Worm (Caenorhabditis elegans) whole organism, L4 larva: Measurements from ENCODE around the gene F38E1.6.

Experiments used
- D1046.2 ChIP-seq: fragments of 200-800 bp; sonication (Bioruptor generic); IDR thresholded peaks from 2 replicates; pipeline ENCODE4 v1.3.6; 2022; ENCODE audit warnings: missing genetic modification characterization, missing compliant biosample characterization
- F44E2.7 ChIP-seq: fragments of 200-800 bp; sonication (Bioruptor generic); IDR thresholded peaks from 2 replicates; pipeline ENCODE4 v2.1.2; 2022; ENCODE audit warnings: missing genetic modification characterization, missing compliant biosample characterization
- T20F7.1 ChIP-seq: fragments of 200-800 bp; sonication (Bioruptor generic); optimal IDR thresholded peaks from 2 replicates; lab custom pipeline; 2018; ENCODE audit warnings: mild to moderate bottlenecking, missing genetic modification characterization, missing compliant biosample characterization
- Y105C5A.15 ChIP-seq: fragments of 200-800 bp; sonication (Bioruptor generic); IDR thresholded peaks from 2 replicates; pipeline ENCODE4 v1.3.6; 2022; ENCODE audit warnings: missing genetic modification characterization, missing compliant biosample characterization
- ZK337.2 ChIP-seq: fragments of 200-800 bp; sonication (Bioruptor generic); IDR thresholded peaks from 2 replicates; pipeline ENCODE4 v1.3.6; 2022; ENCODE audit warnings: missing genetic modification reagents, missing genetic modification characterization, missing compliant biosample characterization
- aha-1 ChIP-seq: fragments of 150-350 bp; peaks from one replicate; lab custom pipeline; 2014; ENCODE audit warnings: missing biosample characterization, missing genetic modification characterization
- ama-1 ChIP-seq: fragments of 150-350 bp; optimal IDR thresholded peaks from 2 replicates; lab custom pipeline; 2014; ENCODE audit warnings: inconsistent platforms, mixed read lengths
- arid-1 ChIP-seq: fragments of 200-800 bp; sonication (Bioruptor generic); conservative IDR thresholded peaks from 2 replicates; pipeline ENCODE4 v1.3.6; 2022; ENCODE audit warnings: missing genetic modification reagents, missing genetic modification characterization, missing compliant biosample characterization
- ceh-20 ChIP-seq: fragments of 200-800 bp; sonication (Bioruptor generic); IDR thresholded peaks from 2 replicates; pipeline ENCODE4 v1.3.6; 2022; ENCODE audit warnings: missing genetic modification reagents, missing genetic modification characterization, missing compliant biosample characterization
- ceh-32 ChIP-seq: sonication (generic microtip); optimal IDR thresholded peaks from 2 replicates; lab custom pipeline; 2016; ENCODE audit warnings: mild to moderate bottlenecking, missing genetic modification characterization, missing compliant biosample characterization; ENCODE audit not compliant: poor library complexity
- ceh-44 ChIP-seq: fragments of 200-800 bp; sonication (Bioruptor generic); IDR thresholded peaks from 2 replicates; pipeline ENCODE4 v1.3.6; 2022; ENCODE audit warnings: missing genetic modification reagents, missing genetic modification characterization, missing compliant biosample characterization
- ceh-62 ChIP-seq: sonication (generic microtip); optimal IDR thresholded peaks from 2 replicates; lab custom pipeline; 2017; ENCODE audit warnings: missing biosample characterization, missing genetic modification characterization
- ceh-82 ChIP-seq: sonication (generic microtip); optimal IDR thresholded peaks from 2 replicates; lab custom pipeline; 2017; ENCODE audit warnings: missing biosample characterization, missing genetic modification characterization
- daf-16 ChIP-seq, 3 experiments: sonication (generic microtip); optimal IDR thresholded peaks; 2 replicates each; lab custom pipeline; 2016 to 2017; ENCODE audit warnings: missing genetic modification characterization in 3 of 3, missing genetic modification reagents in 3 of 3, mild to moderate bottlenecking in 2 of 3, missing compliant biosample characterization in 2 of 3, missing biosample characterization in 1 of 3, moderate library complexity in 1 of 3
- daf-8 ChIP-seq: fragments of 200-800 bp; sonication (Bioruptor generic); IDR thresholded peaks from 2 replicates; pipeline ENCODE4 v1.3.6; 2022; ENCODE audit warnings: missing genetic modification characterization, missing compliant biosample characterization
- dmd-8 ChIP-seq: fragments of 200-800 bp; sonication (Bioruptor generic); IDR thresholded peaks from 2 replicates; pipeline ENCODE4 v1.3.6; 2022; ENCODE audit warnings: missing genetic modification characterization, missing compliant biosample characterization
- dpl-1 ChIP-seq: fragments of 150-350 bp; optimal IDR thresholded peaks from 2 replicates; lab custom pipeline; 2014; ENCODE audit warnings: missing biosample characterization, missing genetic modification reagents, missing genetic modification characterization
- duxl-1 ChIP-seq: sonication (generic microtip); optimal IDR thresholded peaks from 2 replicates; lab custom pipeline; 2016; ENCODE audit warnings: mild to moderate bottlenecking, missing genetic modification characterization, moderate library complexity, missing compliant biosample characterization; ENCODE audit not compliant: poor library complexity
- hlh-30 ChIP-seq: sonication (generic microtip); optimal IDR thresholded peaks from 2 replicates; lab custom pipeline; 2017; ENCODE audit warnings: antibody characterized with exemption, mild to moderate bottlenecking, missing genetic modification characterization, missing compliant biosample characterization; ENCODE audit not compliant: insufficient read depth
- lin-1 ChIP-seq: fragments of 200-800 bp; sonication (Bioruptor generic); IDR thresholded peaks from 2 replicates; pipeline ENCODE4 v1.3.6; 2022; ENCODE audit warnings: missing genetic modification reagents, missing genetic modification characterization, missing compliant biosample characterization
- lin-15B ChIP-seq: fragments of 150-350 bp; sonication (generic microtip); optimal IDR thresholded peaks from 3 replicates; lab custom pipeline; 2014; ENCODE audit warnings: missing biosample characterization, missing genetic modification characterization
- lin-29 ChIP-seq: fragments of 200-800 bp; sonication (Bioruptor generic); IDR thresholded peaks from 2 replicates; pipeline ENCODE4 v1.3.6; 2022; ENCODE audit warnings: missing genetic modification reagents, missing genetic modification characterization, missing compliant biosample characterization
- lin-38 ChIP-seq: fragments of 200-800 bp; sonication (Bioruptor generic); IDR thresholded peaks from 2 replicates; pipeline ENCODE4 v1.3.6; 2022; ENCODE audit warnings: missing genetic modification reagents, missing genetic modification characterization, missing compliant biosample characterization
- lsy-2 ChIP-seq, 2 experiments: fragments of 150-350 bp in 1 of 2; sonication (generic microtip) in 1 of 2; optimal IDR thresholded peaks; 2 replicates each; lab custom pipeline; 2014 to 2017; ENCODE audit warnings: missing biosample characterization in 2 of 2, missing genetic modification characterization in 2 of 2
- mdl-1 ChIP-seq, 2 experiments: fragments of 150-350 bp in 1 of 2; sonication (generic microtip) in 1 of 2; optimal IDR thresholded peaks; 2 replicates each; lab custom pipeline; 2014 to 2017; ENCODE audit warnings: missing biosample characterization in 2 of 2, missing genetic modification characterization in 2 of 2
- mep-1 ChIP-seq: fragments of 150-350 bp; sonication (generic microtip); optimal IDR thresholded peaks from 3 replicates; lab custom pipeline; 2014; ENCODE audit warnings: missing biosample characterization, missing genetic modification characterization
- mxl-3 ChIP-seq: fragments of 200-800 bp; sonication (Bioruptor generic); optimal IDR thresholded peaks from 2 replicates; lab custom pipeline; 2018; ENCODE audit warnings: mild to moderate bottlenecking, missing genetic modification characterization, missing compliant biosample characterization
- nhr-11 ChIP-seq: fragments of 150-350 bp; optimal IDR thresholded peaks from 2 replicates; lab custom pipeline; 2014; ENCODE audit warnings: missing biosample characterization, missing genetic modification characterization
- nhr-111 ChIP-seq: fragments of 200-800 bp; sonication (Bioruptor generic); optimal IDR thresholded peaks from 2 replicates; lab custom pipeline; 2018; ENCODE audit warnings: mild to moderate bottlenecking, missing genetic modification characterization, missing compliant biosample characterization
- nhr-237 ChIP-seq: sonication (generic microtip); optimal IDR thresholded peaks from 2 replicates; lab custom pipeline; 2017; ENCODE audit warnings: missing biosample characterization, missing genetic modification characterization
- nhr-28 ChIP-seq: fragments of 150-350 bp; optimal IDR thresholded peaks from 2 replicates; lab custom pipeline; 2014; ENCODE audit warnings: missing biosample characterization, missing genetic modification characterization
- nhr-48 ChIP-seq: sonication (generic microtip); optimal IDR thresholded peaks from 2 replicates; lab custom pipeline; 2016; ENCODE audit warnings: mild to moderate bottlenecking, missing genetic modification characterization, missing compliant biosample characterization
- nhr-77 ChIP-seq: fragments of 150-350 bp; optimal IDR thresholded peaks from 2 replicates; lab custom pipeline; 2014; ENCODE audit warnings: missing biosample characterization, missing genetic modification characterization
- spr-1 ChIP-seq: sonication (generic microtip); optimal IDR thresholded peaks from 2 replicates; lab custom pipeline; 2016; ENCODE audit warnings: mild to moderate bottlenecking, missing genetic modification characterization, missing compliant biosample characterization
- tag-97 ChIP-seq: fragments of 200-800 bp; sonication (Bioruptor generic); IDR thresholded peaks from 2 replicates; pipeline ENCODE4 v1.3.6; 2022; ENCODE audit warnings: missing genetic modification characterization, missing compliant biosample characterization
- tra-1 ChIP-seq: fragments of 200-800 bp; sonication (Bioruptor generic); IDR thresholded peaks from 2 replicates; pipeline ENCODE4 v1.3.6; 2022; ENCODE audit warnings: missing genetic modification reagents, missing genetic modification characterization, missing compliant biosample characterization
- unc-39 ChIP-seq: sonication (generic microtip); optimal IDR thresholded peaks from 2 replicates; lab custom pipeline; 2017; ENCODE audit warnings: missing biosample characterization, missing genetic modification characterization
- unc-62 ChIP-seq, 3 experiments: fragments of 150-350 bp in 1 of 3; sonication (generic microtip); optimal IDR thresholded peaks in 2 of 3; peaks in 1 of 3; 1 replicate in 1 of 3; 2 replicates in 2 of 3; lab custom pipeline; 2014 to 2017; ENCODE audit warnings: missing biosample characterization in 3 of 3, missing genetic modification characterization in 3 of 3, missing genetic modification reagents in 3 of 3, missing genotype in 1 of 3
- zag-1 ChIP-seq: fragments of 150-350 bp; optimal IDR thresholded peaks from 2 replicates; lab custom pipeline; 2014; ENCODE audit warnings: missing biosample characterization, missing genetic modification characterization

The F38E1.6 gene

DNA sequence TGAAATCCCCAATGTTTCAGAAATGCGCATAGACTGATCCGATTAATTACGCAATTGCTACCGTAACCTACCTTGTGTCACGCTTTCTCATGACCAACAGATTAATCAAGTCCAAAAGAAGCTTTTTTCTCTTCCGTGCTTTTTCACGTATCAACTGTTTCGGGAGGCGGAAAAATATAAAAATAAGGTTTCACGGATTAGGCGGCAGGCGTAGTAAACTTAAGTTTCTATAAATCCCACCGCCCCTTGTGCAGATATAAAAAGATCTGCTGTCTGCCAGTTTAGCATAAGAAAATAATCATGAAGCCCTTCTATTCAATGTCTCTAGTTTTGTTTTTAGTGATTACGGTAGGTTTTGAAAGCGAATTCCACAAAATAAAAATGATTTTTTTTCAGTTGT, 27.2 kb downstream of the F38E1.6 start, which contains the start of gene gcy-7:
Gene gcy-7, plus strand, starts transcription at position 301 of the 400 bp plus-strand sequence.
- TF ChIP-seq ZK337.2 (GFP tag; lab: Robert Waterston, UW) = no peak
- peak in 1 of 2 experiments; percentile 58 for TF ChIP-seq unc-62 (GFP tag; optimal IDR thresholded peaks at IDR 0.05 in 1 of 2; lab: Kevin White, UChicago)
- no peak for TF ChIP-seq unc-62 (tag; optimal IDR thresholded peaks at IDR 0.05; lab: Kevin White, UChicago)

DNA sequence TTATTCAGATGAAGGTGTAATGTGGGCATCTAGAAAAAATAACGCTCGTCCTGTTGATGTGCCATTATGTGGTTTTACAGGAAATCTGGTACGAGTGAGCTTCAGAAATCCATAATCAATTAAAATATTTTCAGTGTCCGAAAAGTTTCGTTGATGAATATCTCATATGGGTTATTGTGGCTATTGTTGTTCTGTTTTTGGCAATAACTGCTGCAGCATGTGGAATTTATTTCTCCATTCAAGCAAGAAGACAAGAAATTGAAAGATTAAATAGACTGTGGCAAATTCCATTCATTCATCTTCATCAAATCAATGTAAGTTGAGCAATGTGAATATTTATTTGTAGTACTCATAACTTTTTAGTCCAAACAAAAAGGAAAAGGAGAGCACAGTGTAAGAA, 29.4 kb downstream of the F38E1.6 start:
- TF ChIP-seq mep-1 (tag; lab: Kevin White, UChicago) = no peak
- TF ChIP-seq spr-1 (tag; lab: Kevin White, UChicago) = no peak
- peak; percentile 95 for TF ChIP-seq aha-1 (tag; lab: Kevin White, UChicago)

DNA sequence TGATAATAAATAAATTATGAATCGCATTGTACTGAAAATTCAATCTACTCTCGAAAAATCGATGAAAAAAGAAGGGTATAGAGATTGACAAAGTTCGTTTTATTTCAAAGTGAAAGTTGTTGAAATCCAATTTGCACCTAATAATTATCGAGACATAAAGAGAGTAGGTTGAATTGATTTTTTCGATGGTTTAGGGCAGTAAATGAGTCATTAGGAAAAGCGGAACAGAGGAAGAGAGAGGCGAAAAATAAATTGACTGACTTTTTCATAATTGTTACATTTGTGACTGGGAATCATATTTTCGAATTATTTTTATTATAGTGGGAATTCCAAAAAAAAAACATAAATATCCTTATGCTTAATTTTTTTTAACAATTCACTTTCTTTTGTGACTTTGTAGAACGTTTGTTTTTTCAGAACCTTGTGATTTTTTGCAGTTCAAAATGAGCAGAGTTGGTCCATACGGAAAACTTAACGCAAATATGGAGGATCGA, 34.5 kb downstream of the F38E1.6 start, which contains the start of the genes pho-6 and F52E1.3:
Gene pho-6, minus strand, starts transcription at position 101 of the 494 bp plus-strand sequence.
Gene F52E1.3, plus strand, starts transcription at position 444 of the 494 bp plus-strand sequence.
- no peak for TF ChIP-seq ceh-62
- no peak for TF ChIP-seq ceh-82 (tag; lab: Kevin White, UChicago)
- TF ChIP-seq nhr-77 (tag; lab: Kevin White, UChicago) = no peak
- no peak for TF ChIP-seq mxl-3 (GFP tag; lab: Kevin White, UChicago)
- no peak for TF ChIP-seq F44E2.7 (GFP tag; lab: Robert Waterston, UW)
- no peak for TF ChIP-seq duxl-1 (tag; lab: Kevin White, UChicago)
- TF ChIP-seq nhr-237 (tag; lab: Kevin White, UChicago) = no peak
- no peak for TF ChIP-seq nhr-11 (tag; lab: Kevin White, UChicago)
- no peak for TF ChIP-seq lin-1
- TF ChIP-seq ama-1 = no peak
- TF ChIP-seq tag-97 (GFP tag; lab: Robert Waterston, UW) = no peak
- no peak for TF ChIP-seq ceh-44 (GFP tag; lab: Robert Waterston, UW)
- no peak for TF ChIP-seq nhr-111 (GFP tag; lab: Kevin White, UChicago)
- TF ChIP-seq mep-1 (tag; lab: Kevin White, UChicago) = no peak
- TF ChIP-seq lin-29 = no peak
- TF ChIP-seq daf-8 = no peak
- no peak for TF ChIP-seq lsy-2 (tag; optimal IDR thresholded peaks at IDR 0.05; lab: Kevin White, UChicago)
- no peak for TF ChIP-seq ceh-32 (tag; lab: Kevin White, UChicago)
- no peak for TF ChIP-seq ceh-20
- TF ChIP-seq D1046.2 (GFP tag; lab: Robert Waterston, UW) = no peak

DNA sequence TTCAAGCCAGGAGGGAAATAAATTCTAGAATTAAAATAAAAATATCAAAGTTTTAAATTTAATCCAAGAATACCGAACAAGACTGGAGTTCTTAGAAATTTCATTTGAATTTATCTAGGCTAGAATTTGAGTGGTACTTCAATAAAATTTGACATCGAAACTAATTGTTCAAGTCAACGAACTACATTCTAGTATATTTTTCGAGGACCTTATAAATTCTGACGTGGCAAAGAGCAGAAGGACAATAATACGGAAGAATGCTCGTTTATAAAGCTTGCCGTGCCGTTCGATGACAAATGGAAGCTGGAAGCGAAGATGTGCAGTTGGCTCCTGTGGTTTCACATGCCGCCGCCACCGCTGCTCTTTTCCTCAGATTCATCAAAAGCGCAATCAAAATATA, 40.9 kb downstream of the F38E1.6 start:
- TF ChIP-seq spr-1 (tag; lab: Kevin White, UChicago) = no peak
- peak; percentile 92 for TF ChIP-seq aha-1 (tag; lab: Kevin White, UChicago)
- no peak for TF ChIP-seq ceh-82 (tag; lab: Kevin White, UChicago)

DNA sequence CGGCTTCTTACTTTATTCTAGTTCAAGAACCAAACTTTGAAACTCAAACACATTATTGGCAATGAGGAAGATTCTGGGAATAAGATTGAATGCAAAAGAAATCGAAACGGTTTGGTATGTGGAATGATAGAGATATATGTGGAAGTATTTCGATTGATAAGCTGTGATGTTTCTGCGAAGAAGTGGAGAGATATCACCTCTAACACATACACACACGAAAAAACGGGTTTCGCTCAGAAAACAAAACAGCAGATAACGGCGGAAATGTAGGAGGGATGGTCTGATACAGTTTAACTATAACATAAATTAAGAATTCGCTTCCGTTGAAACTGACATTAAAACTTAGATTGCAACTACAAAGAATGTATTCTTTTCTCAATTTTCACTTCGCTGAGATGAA, 41.4 kb downstream of the F38E1.6 start:
- TF ChIP-seq lin-1 (no peak), nhr-28 (peak; percentile 52), unc-62 (GFP tag; optimal IDR thresholded peaks at IDR 0.05 in 1 of 2; lab: Kevin White, UChicago) (peak in 1 of 2 experiments; percentile 45), unc-62 (tag; optimal IDR thresholded peaks at IDR 0.05; lab: Kevin White, UChicago) (no peak)

DNA sequence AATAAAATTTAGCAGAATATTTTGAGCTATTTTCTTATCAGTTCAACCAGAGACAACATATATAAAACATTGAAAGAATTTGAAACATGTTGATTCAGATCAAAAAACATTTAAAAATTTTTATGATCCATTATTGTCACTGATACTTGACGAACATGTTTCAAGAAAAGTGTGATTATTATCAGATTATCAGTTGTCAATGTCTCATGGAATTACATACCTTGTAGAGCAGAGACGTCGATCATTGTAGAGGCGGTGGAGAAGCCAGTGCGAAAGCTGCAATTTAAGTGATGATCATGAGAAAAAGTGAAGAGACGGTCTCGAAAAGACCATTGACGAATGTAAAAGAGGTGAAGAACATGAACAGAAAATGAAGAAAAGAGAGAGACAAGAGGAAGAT, 42.5 kb downstream of the F38E1.6 start, which contains the start of gene F52E1.9:
Gene F52E1.9, minus strand, starts transcription at position 278 of the 400 bp plus-strand sequence.
- TF ChIP-seq T20F7.1 (GFP tag; lab: Kevin White, UChicago) = peak; percentile 26
- no peak for TF ChIP-seq zag-1 (tag; lab: Kevin White, UChicago)
- peak; percentile 61 for TF ChIP-seq hlh-30 (tag; lab: Kevin White, UChicago)
- TF ChIP-seq ama-1 = no peak
- TF ChIP-seq lin-15B (tag; lab: Kevin White, UChicago) = no peak
- no peak for TF ChIP-seq ceh-20
- no peak for TF ChIP-seq arid-1
- TF ChIP-seq mdl-1 (tag; optimal IDR thresholded peaks at IDR 0.05; lab: Kevin White, UChicago) = peak in 1 of 2 experiments; percentile 25
- no peak for TF ChIP-seq unc-39 (tag; lab: Kevin White, UChicago)
- TF ChIP-seq nhr-48 (tag; lab: Kevin White, UChicago) = peak; percentile 17
- no peak for TF ChIP-seq unc-62 (GFP tag; optimal IDR thresholded peaks at IDR 0.05 in 1 of 2; lab: Kevin White, UChicago)
- TF ChIP-seq unc-62 (tag; optimal IDR thresholded peaks at IDR 0.05; lab: Kevin White, UChicago) = no peak
- no peak for TF ChIP-seq lin-38
- no peak for TF ChIP-seq dmd-8 (GFP tag; lab: Robert Waterston, UW)
- TF ChIP-seq tra-1 (GFP tag; lab: Robert Waterston, UW) = no peak
- no peak for TF ChIP-seq Y105C5A.15 (GFP tag; lab: Robert Waterston, UW)
- TF ChIP-seq nhr-77 (tag; lab: Kevin White, UChicago) = peak; percentile 22
- no peak for TF ChIP-seq ceh-62
- TF ChIP-seq daf-16 (GFP tag; optimal IDR thresholded peaks at IDR 0.05; lab: Kevin White, UChicago) = no peak
- TF ChIP-seq daf-16 (tag; optimal IDR thresholded peaks at IDR 0.05; lab: Kevin White, UChicago) = peak; percentile 85
- no peak for TF ChIP-seq dpl-1 (GFP tag; lab: Kevin White, UChicago)
- no peak for TF ChIP-seq nhr-28
